Fruit fly (Drosophila melanogaster): ENCODE measurements around the gene CG7800.

DNA sequence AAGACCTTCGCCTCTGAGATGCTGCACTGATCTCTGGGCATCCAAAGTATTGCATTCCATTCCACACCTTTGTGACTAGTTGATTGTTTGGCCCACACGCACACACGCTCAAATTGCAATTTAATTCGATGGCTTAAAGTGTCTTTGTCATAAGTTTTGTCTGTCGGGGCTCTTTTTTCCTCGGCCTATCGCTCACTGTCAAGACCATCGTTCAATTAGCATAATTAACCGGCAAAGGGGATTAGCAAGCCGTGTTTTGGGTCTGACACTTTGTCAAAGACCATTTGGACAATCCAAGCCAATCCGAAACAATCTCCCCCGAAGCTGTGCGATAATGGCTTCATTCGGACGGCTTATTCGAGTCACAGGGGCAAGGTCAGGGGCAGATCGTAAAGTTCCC lies 36.6 kb downstream of the CG7800 start:
- TF ChIP-seq Ets98B (GFP tag; IDR thresholded peaks at IDR 0.05) (no peak), Pif1B (GFP tag; optimal IDR thresholded peaks at IDR 0.05) (no peak), CG13204 (GFP tag; optimal IDR thresholded peaks at IDR 0.05) (no peak), D1 (tag; optimal IDR thresholded peaks at IDR 0.05) (no peak)

Measured in whole organism, pupa.